Comparison of ENCODE assay signal across 3 fruit fly cellular contexts in genomic region chr3L:15125717-15126116, dm6.
TF ChIP-seq lines count a peak whose summit lies in the region.

No protein-coding gene starts in this region.

- no peak for TF ChIP-seq CTCF in whole organism, embryonic (GFP tag; optimal IDR thresholded peaks at IDR 0.05; lab: Kevin White, UChicago)

TF ChIP-seq in whole organism, embryonic, 481 proteins besides CTCF, POLR2A, EP300 and RAD21:
- TF ChIP-seq gro (GFP tag; optimal IDR thresholded peaks at IDR 0.05; lab: Kevin White, UChicago) (no peak), Hr78 (GFP tag; optimal IDR thresholded peaks at IDR 0.05; lab: Kevin White, UChicago) (peak in 1 of 2 experiments; percentile 0), sens (GFP tag; lab: Kevin White, UChicago) (peak; percentile 82), CG18476 (GFP tag; optimal IDR thresholded peaks at IDR 0.05; lab: Kevin White, UChicago) (no peak), dmrt11E (tag; optimal IDR thresholded peaks at IDR 0.05; lab: Kevin White, UChicago) (peak; percentile 2), Ravus (GFP tag; IDR thresholded peaks at IDR 0.05; lab: Robert Waterston, UW) (no peak), lola (GFP tag; optimal IDR thresholded peaks at IDR 0.05; lab: Kevin White, UChicago) (peak in 1 of 3 experiments; percentile 24), HLH4C (GFP tag; IDR thresholded peaks at IDR 0.05; lab: Robert Waterston, UW; ENCODE audit: partially characterized antibody) (no peak), cwo (GFP tag; optimal IDR thresholded peaks at IDR 0.05; lab: Kevin White, UChicago) (no peak)
TF ChIP-seq in whole organism, embryonic: peak in this region for 4.

TF ChIP-seq in whole organism, prepupa, 60 proteins besides CTCF, POLR2A, EP300 and RAD21:
- no peak for TF ChIP-seq CG3032 (tag; optimal IDR thresholded peaks at IDR 0.05; lab: Kevin White, UChicago)
- no peak for TF ChIP-seq CG8319 (GFP tag; optimal IDR thresholded peaks at IDR 0.05; lab: Kevin White, UChicago)
- TF ChIP-seq Hr38 (GFP tag; optimal IDR thresholded peaks at IDR 0.05; lab: Kevin White, UChicago), result no peak
- TF ChIP-seq esn (GFP tag; optimal IDR thresholded peaks at IDR 0.05; lab: Kevin White, UChicago), result no peak
- peak; percentile 25 for TF ChIP-seq CG10631 (GFP tag; optimal IDR thresholded peaks at IDR 0.05; lab: Kevin White, UChicago)
- no peak for TF ChIP-seq Sox15 (GFP tag; optimal IDR thresholded peaks at IDR 0.05; lab: Kevin White, UChicago)

TF ChIP-seq in whole organism, pupa, 21 proteins besides CTCF, POLR2A, EP300 and RAD21:
- TF ChIP-seq CG34367 (tag; optimal IDR thresholded peaks at IDR 0.05; lab: Kevin White, UChicago) (no peak), CG9948 (tag; optimal IDR thresholded peaks at IDR 0.05; lab: Kevin White, UChicago) (peak; percentile 30), CG13204 (GFP tag; optimal IDR thresholded peaks at IDR 0.05; lab: Kevin White, UChicago) (no peak), Pif1B (GFP tag; optimal IDR thresholded peaks at IDR 0.05; lab: Kevin White, UChicago) (no peak), gl (tag; optimal IDR thresholded peaks at IDR 0.05; lab: Kevin White, UChicago) (no peak), CG8301 (tag; optimal IDR thresholded peaks at IDR 0.05; lab: Kevin White, UChicago) (peak; percentile 51)
TF ChIP-seq in whole organism, pupa: peak in this region for 2.
